Worm (Caenorhabditis elegans): Measurements from ENCODE around the gene R04A9.9.

- TF ChIP-seq ztf-4 (tag; optimal IDR thresholded peaks at IDR 0.05) (no peak), alr-1 (tag; optimal IDR thresholded peaks at IDR 0.05) (no peak), lsy-2 (tag; optimal IDR thresholded peaks at IDR 0.05) (no peak), nhr-77 (tag; optimal IDR thresholded peaks at IDR 0.05) (no peak), ztf-11 (tag; optimal IDR thresholded peaks at IDR 0.05) (no peak), Y55F3AM.14 (GFP tag; optimal IDR thresholded peaks at IDR 0.05) (no peak), nhr-6 (tag; optimal IDR thresholded peaks at IDR 0.05) (no peak), elt-1 (tag; optimal IDR thresholded peaks at IDR 0.05) (no peak), gmeb-1 (tag; optimal IDR thresholded peaks at IDR 0.05) (no peak), elt-3 (tag; optimal IDR thresholded peaks at IDR 0.05) (no peak), unc-55 (GFP tag; optimal IDR thresholded peaks at IDR 0.05) (no peak), nhr-10 (tag; optimal IDR thresholded peaks at IDR 0.05) (no peak), mab-5 (tag; optimal IDR thresholded peaks at IDR 0.05) (no peak), snpc-4 (tag; optimal IDR thresholded peaks at IDR 0.05) (no peak)
Measured at ce11 chrX:402951-403350, 12.6 kb upstream of the R04A9.9 start.

All from whole organism, L2 larva.